Worm (Caenorhabditis elegans): ENCODE data around the gene vps-60.

ce11 chrV:8586472-8586871, 19.5 kb downstream of the vps-60 start:
- no peak for TF ChIP-seq tbx-2 (tag; optimal IDR thresholded peaks at IDR 0.05)
- no peak for TF ChIP-seq unc-86 (tag; optimal IDR thresholded peaks at IDR 0.05)
- TF ChIP-seq dve-1 (tag; optimal IDR thresholded peaks at IDR 0.05) = no peak
- no peak for TF ChIP-seq sox-4 (tag; optimal IDR thresholded peaks at IDR 0.05)
- TF ChIP-seq pqm-1 (tag; optimal IDR thresholded peaks at IDR 0.05) = no peak
- no peak for TF ChIP-seq pha-4 (tag; optimal IDR thresholded peaks at IDR 0.05)
